Worm (Caenorhabditis elegans): Measurements from ENCODE around the gene W02H3.3.

DNA sequence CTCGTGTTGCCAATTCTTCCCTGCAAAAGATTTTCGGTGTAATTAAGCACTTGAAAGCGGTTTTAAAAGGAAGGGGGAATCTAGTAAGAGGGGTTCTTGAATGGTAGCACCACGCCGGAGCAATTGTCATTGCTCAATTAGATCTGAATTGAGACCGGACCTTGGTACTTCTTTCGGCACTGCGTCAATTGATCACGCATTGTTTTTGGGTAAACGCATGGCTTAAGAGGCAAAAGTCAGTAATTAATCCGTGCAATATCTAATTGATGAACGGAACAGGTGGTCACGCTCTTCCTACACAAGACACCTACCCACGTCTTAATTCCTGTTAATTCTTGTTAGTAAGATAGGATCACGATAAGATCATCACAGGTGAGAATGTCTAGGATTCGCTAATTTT, 26.0 kb upstream of the W02H3.3 start:
- no peak for TF ChIP-seq elt-1 (tag; optimal IDR thresholded peaks at IDR 0.05)
- TF ChIP-seq lsy-12 (tag; optimal IDR thresholded peaks at IDR 0.05): no peak
- no peak for TF ChIP-seq mml-1 (tag; optimal IDR thresholded peaks at IDR 0.05)
- TF ChIP-seq nhr-43 (tag; optimal IDR thresholded peaks at IDR 0.05; ENCODE audit: poor library complexity, severe bottlenecking): no peak
- no peak for TF ChIP-seq ztf-11 (tag; optimal IDR thresholded peaks at IDR 0.05)
- TF ChIP-seq nhr-23 (tag; optimal IDR thresholded peaks at IDR 0.05): no peak
- no peak for TF ChIP-seq tbx-2 (tag; optimal IDR thresholded peaks at IDR 0.05)
- TF ChIP-seq ceh-28 (tag; optimal IDR thresholded peaks at IDR 0.05): no peak
- TF ChIP-seq nfya-1 (tag; optimal IDR thresholded peaks at IDR 0.05; ENCODE audit: insufficient read depth): no peak
- no peak for TF ChIP-seq ama-1 (optimal IDR thresholded peaks at IDR 0.05)
- no peak for TF ChIP-seq unc-62 (GFP tag; optimal IDR thresholded peaks at IDR 0.05)
